Fruit fly (Drosophila melanogaster) whole organism, embryonic: ENCODE results near the gene CG3337.

Experiments
- Bdp1 ChIP-seq: fragments of 200-800 bp; sonication (Bioruptor generic); optimal IDR thresholded peaks from 3 replicates; lab custom pipeline; 2016; ENCODE audit warnings: missing biosample characterization, missing genetic modification characterization
- CG10147 ChIP-seq: fragments of 200-800 bp; sonication (Bioruptor generic); optimal IDR thresholded peaks from 2 replicates; lab custom pipeline; 2019; ENCODE audit warnings: missing biosample characterization, mild to moderate bottlenecking, missing genetic modification characterization, moderate library complexity
- CG10274 ChIP-seq: fragments of 200-800 bp; sonication (Bioruptor generic); optimal IDR thresholded peaks from 3 replicates; lab custom pipeline; 2017; ENCODE audit warnings: missing biosample characterization, mild to moderate bottlenecking, missing genetic modification characterization
- CG11247 ChIP-seq: fragments of 200-800 bp; sonication (Bioruptor generic); IDR thresholded peaks from 2 replicates; pipeline ENCODE4 v1.3.6; 2022; ENCODE audit warnings: missing biosample characterization, missing genetic modification characterization
- CG13123 ChIP-seq: fragments of 200-800 bp; sonication (Bioruptor generic); optimal IDR thresholded peaks from 2 replicates; lab custom pipeline; 2016; ENCODE audit warnings: missing biosample characterization, missing genetic modification characterization
- CG14667 ChIP-seq: fragments of 200-800 bp; sonication (Bioruptor generic); IDR thresholded peaks from 2 replicates; pipeline ENCODE4 v1.3.6; 2022; ENCODE audit warnings: missing biosample characterization, missing genetic modification characterization
- CG15479 ChIP-seq: fragments of 200-800 bp; sonication (Bioruptor generic); optimal IDR thresholded peaks from 3 replicates; lab custom pipeline; 2019; ENCODE audit warnings: missing biosample characterization, mild to moderate bottlenecking, missing genetic modification characterization, moderate library complexity
- CG16813 ChIP-seq: fragments of 200-800 bp; sonication (Bioruptor generic); IDR thresholded peaks from 3 replicates; pipeline ENCODE4 v1.3.6; 2022; ENCODE audit warnings: missing biosample characterization, missing genetic modification characterization; ENCODE audit not compliant: partially characterized antibody
- CG1832 ChIP-seq: fragments of 200-800 bp; sonication (Bioruptor generic); optimal IDR thresholded peaks from 2 replicates; lab custom pipeline; 2017; ENCODE audit warnings: missing biosample characterization, mild to moderate bottlenecking, missing genetic modification characterization, inconsistent platforms
- CG18476 ChIP-seq: fragments of 200-800 bp; sonication (Bioruptor generic); optimal IDR thresholded peaks from 2 replicates; lab custom pipeline; 2016; ENCODE audit warnings: missing biosample characterization, mild to moderate bottlenecking, missing genetic modification characterization
- CG2199 ChIP-seq: fragments of 200-800 bp; sonication (Bioruptor generic); IDR thresholded peaks from 3 replicates; pipeline ENCODE4 v1.3.6; 2022; ENCODE audit warnings: missing biosample characterization, missing genetic modification characterization
- CG2875 ChIP-seq: fragments of 200-800 bp; sonication (Bioruptor generic); optimal IDR thresholded peaks from 2 replicates; lab custom pipeline; 2017; ENCODE audit warnings: missing biosample characterization, mild to moderate bottlenecking, missing genetic modification characterization, missing genetic modification reagents
- CG31224 ChIP-seq: fragments of 200-800 bp; sonication (Bioruptor generic); IDR thresholded peaks from 2 replicates; pipeline ENCODE4 v1.3.6; 2022; ENCODE audit warnings: missing biosample characterization, missing genetic modification characterization
- CG31365 ChIP-seq: fragments of 200-800 bp; sonication (Bioruptor generic); optimal IDR thresholded peaks from 2 replicates; lab custom pipeline; 2018; ENCODE audit warnings: missing biosample characterization, mild to moderate bottlenecking, missing genetic modification characterization
- CG31388 ChIP-seq: fragments of 200-800 bp; sonication (Bioruptor generic); optimal IDR thresholded peaks from 2 replicates; lab custom pipeline; 2016; ENCODE audit warnings: missing biosample characterization, missing genetic modification characterization
- CG33213 ChIP-seq: fragments of 200-800 bp; sonication (Bioruptor generic); optimal IDR thresholded peaks from 3 replicates; lab custom pipeline; 2016; ENCODE audit warnings: missing biosample characterization, missing genetic modification characterization
- CG4328 ChIP-seq: fragments of 200-800 bp; sonication (Bioruptor generic); optimal IDR thresholded peaks from 3 replicates; lab custom pipeline; 2017; ENCODE audit warnings: missing biosample characterization, missing genetic modification reagents, missing genetic modification characterization
- CG6765 ChIP-seq: fragments of 200-800 bp; sonication (Bioruptor generic); optimal IDR thresholded peaks from 3 replicates; lab custom pipeline; 2017; ENCODE audit warnings: missing biosample characterization, mild to moderate bottlenecking, missing genetic modification characterization
- CG8924 ChIP-seq: fragments of 200-800 bp; optimal IDR thresholded peaks from 3 replicates; lab custom pipeline; 2019; ENCODE audit warnings: missing biosample characterization, mild to moderate bottlenecking, missing genetic modification characterization, moderate library complexity
- Dbx ChIP-seq: fragments of 200-800 bp; sonication (Bioruptor generic); IDR thresholded peaks from 3 replicates; pipeline ENCODE4 v1.3.6; 2022; ENCODE audit warnings: missing biosample characterization, missing genetic modification characterization
- HLH54F ChIP-seq: fragments of 200-800 bp; sonication (Bioruptor generic); optimal IDR thresholded peaks from 3 replicates; lab custom pipeline; 2016; ENCODE audit warnings: missing biosample characterization, missing genetic modification characterization
- Hmr ChIP-seq: fragments of 200-800 bp; sonication (Bioruptor generic); optimal IDR thresholded peaks from 3 replicates; lab custom pipeline; 2017; ENCODE audit warnings: mild to moderate bottlenecking, missing biosample characterization, missing genetic modification reagents, missing genetic modification characterization
- Hr39 ChIP-seq: fragments of >200 bp; optimal IDR thresholded peaks from 2 replicates; lab custom pipeline; 2017
- Lim3 ChIP-seq: fragments of 200-800 bp; sonication (Bioruptor generic); IDR thresholded peaks from 2 replicates; pipeline ENCODE4 v1.3.6; 2022; ENCODE audit warnings: missing biosample characterization, missing genetic modification characterization
- MESR4 ChIP-seq: fragments of 200-800 bp; sonication (Bioruptor generic); optimal IDR thresholded peaks from 2 replicates; lab custom pipeline; 2018; ENCODE audit warnings: missing biosample characterization, mild to moderate bottlenecking, missing genetic modification characterization, moderate library complexity
- NC2α ChIP-seq: fragments of 200-800 bp; sonication (Bioruptor generic); optimal IDR thresholded peaks from 2 replicates; lab custom pipeline; 2016; ENCODE audit warnings: missing biosample characterization, missing genetic modification characterization
- Nf-YB ChIP-seq: fragments of 200-800 bp; sonication (Bioruptor generic); optimal IDR thresholded peaks from 3 replicates; lab custom pipeline; 2019; ENCODE audit warnings: missing biosample characterization, mild to moderate bottlenecking, missing genetic modification characterization, moderate library complexity
- Pdp1 ChIP-seq, 2 experiments: fragments of 200-800 bp; sonication (Bioruptor generic); optimal IDR thresholded peaks; 3 replicates each; lab custom pipeline; 2016; ENCODE audit warnings: missing biosample characterization in 2 of 2, missing genetic modification characterization in 2 of 2, mild to moderate bottlenecking in 1 of 2, moderate library complexity in 1 of 2
- az2 ChIP-seq: fragments of 200-800 bp; sonication (Bioruptor generic); optimal IDR thresholded peaks from 3 replicates; lab custom pipeline; 2016; ENCODE audit warnings: missing biosample characterization, missing genetic modification characterization
- chn ChIP-seq: fragments of 200-800 bp; sonication (Bioruptor generic); optimal IDR thresholded peaks from 2 replicates; lab custom pipeline; 2016; ENCODE audit warnings: missing biosample characterization, missing genetic modification characterization
- ftz-f1 ChIP-seq: fragments of 200-800 bp; sonication (Bioruptor generic); optimal IDR thresholded peaks from 2 replicates; lab custom pipeline; 2016; ENCODE audit warnings: missing biosample characterization, missing genetic modification characterization
- gcm ChIP-seq: fragments of 200-800 bp; sonication (Bioruptor generic); optimal IDR thresholded peaks from 2 replicates; lab custom pipeline; 2019; ENCODE audit warnings: missing biosample characterization, mild to moderate bottlenecking, missing genetic modification characterization, moderate library complexity
- gcm2 ChIP-seq: fragments of 200-800 bp; sonication (Bioruptor generic); optimal IDR thresholded peaks from 2 replicates; lab custom pipeline; 2016; ENCODE audit warnings: missing biosample characterization, missing genetic modification characterization
- hth ChIP-seq: fragments of >200 bp; optimal IDR thresholded peaks from 2 replicates; lab custom pipeline; 2017; ENCODE audit warnings: inconsistent platforms
- ind ChIP-seq: fragments of 200-800 bp; sonication (Bioruptor generic); optimal IDR thresholded peaks from 3 replicates; lab custom pipeline; 2016; ENCODE audit warnings: missing biosample characterization, missing genetic modification characterization
- lbe ChIP-seq: fragments of 200-800 bp; sonication (Bioruptor generic); optimal IDR thresholded peaks from 2 replicates; lab custom pipeline; 2016; ENCODE audit warnings: missing biosample characterization, mild to moderate bottlenecking, missing genetic modification characterization
- nom ChIP-seq: fragments of 200-800 bp; sonication (Bioruptor generic); optimal IDR thresholded peaks from 2 replicates; lab custom pipeline; 2017; ENCODE audit warnings: missing biosample characterization, missing genetic modification characterization, mild to moderate bottlenecking, moderate library complexity, missing genetic modification reagents
- onecut ChIP-seq: fragments of 200-800 bp; sonication (Bioruptor generic); IDR thresholded peaks from 2 replicates; pipeline ENCODE4 v1.3.6; 2022; ENCODE audit warnings: missing biosample characterization, missing genetic modification characterization
- org-1 ChIP-seq: fragments of 200-800 bp; sonication (Bioruptor generic); optimal IDR thresholded peaks from 2 replicates; lab custom pipeline; 2017; ENCODE audit warnings: missing biosample characterization, missing genetic modification characterization
- pan ChIP-seq, 4 experiments: fragments of >200 bp in 3 of 4; fragments of 200-800 bp in 1 of 4; sonication (Bioruptor generic) in 1 of 4; optimal IDR thresholded peaks in 3 of 4; IDR thresholded peaks in 1 of 4; 2 replicates each; pipeline versions ENCODE4 v1.3.6 to Lab custom; 2017 to 2022; ENCODE audit warnings: missing biosample characterization in 2 of 4, missing genetic modification characterization in 2 of 4, mixed read lengths in 1 of 4
- ranshi ChIP-seq: fragments of 200-800 bp; sonication (Bioruptor generic); IDR thresholded peaks from 2 replicates; pipeline ENCODE4 v1.3.6; 2022; ENCODE audit warnings: missing biosample characterization, missing genetic modification characterization
- rib ChIP-seq: fragments of 200-800 bp; sonication (Bioruptor generic); IDR thresholded peaks from 2 replicates; pipeline ENCODE4 v1.3.6; 2022; ENCODE audit warnings: missing biosample characterization, missing genetic modification characterization
- ro ChIP-seq: fragments of 200-800 bp; sonication (Bioruptor generic); IDR thresholded peaks from 2 replicates; pipeline ENCODE4 v1.3.6; 2022; ENCODE audit warnings: missing biosample characterization, missing genetic modification characterization
- sim ChIP-seq: fragments of 200-800 bp; sonication (Bioruptor generic); IDR thresholded peaks from 2 replicates; pipeline ENCODE4 v1.3.6; 2022; ENCODE audit warnings: missing biosample characterization, missing genetic modification characterization
- stc ChIP-seq: fragments of 200-800 bp; sonication (Bioruptor generic); IDR thresholded peaks from 2 replicates; pipeline ENCODE4 v1.3.6; 2022; ENCODE audit warnings: missing biosample characterization, missing genetic modification characterization
- tio ChIP-seq: fragments of 200-800 bp; sonication (Bioruptor generic); optimal IDR thresholded peaks from 2 replicates; lab custom pipeline; 2017; ENCODE audit warnings: missing biosample characterization, missing genetic modification characterization, inconsistent platforms
- tup ChIP-seq: fragments of 200-800 bp; sonication (Bioruptor generic); optimal IDR thresholded peaks from 2 replicates; lab custom pipeline; 2016; ENCODE audit warnings: missing biosample characterization, mild to moderate bottlenecking, missing genetic modification characterization, moderate library complexity
- tx ChIP-seq: fragments of 200-800 bp; sonication (Bioruptor generic); optimal IDR thresholded peaks from 2 replicates; lab custom pipeline; 2016; ENCODE audit warnings: missing biosample characterization, missing genetic modification characterization

The CG3337 gene

dm6 chr3R:21187394-21188392 lies 35.7 kb downstream of the CG3337 start (continued):
- TF ChIP-seq gcm, result no peak
- TF ChIP-seq CG31388 (GFP tag; lab: Kevin White, UChicago), result no peak
- no peak for TF ChIP-seq CG10147
- TF ChIP-seq az2, result peak; percentile 0
- TF ChIP-seq CG13123 (GFP tag; lab: Kevin White, UChicago), result no peak
- TF ChIP-seq gcm2 (GFP tag; lab: Kevin White, UChicago), result no peak
- no peak for TF ChIP-seq NC2α (GFP tag; lab: Kevin White, UChicago)
- peak; percentile 34 for TF ChIP-seq org-1 (GFP tag; lab: Kevin White, UChicago)
- no peak for TF ChIP-seq CG16813
- TF ChIP-seq CG8924 (tag; lab: Kevin White, UChicago), result peak; percentile 11
- TF ChIP-seq stc (GFP tag; lab: Robert Waterston, UW), result 0 out of 2 replicates have a peak, but pooled peaks have one; percentile 51
- TF ChIP-seq CG4328 (GFP tag; lab: Kevin White, UChicago), result no peak
- TF ChIP-seq CG1832, result no peak
- TF ChIP-seq tx (GFP tag; lab: Kevin White, UChicago), result no peak
- TF ChIP-seq Lim3 (GFP tag; lab: Robert Waterston, UW), result no peak
- TF ChIP-seq Hr39 (lab: Kevin White, UChicago), result no peak
- TF ChIP-seq lbe (GFP tag; lab: Kevin White, UChicago), result no peak
- no peak for TF ChIP-seq Bdp1 (GFP tag; lab: Kevin White, UChicago)
- no peak for TF ChIP-seq hth (lab: Kevin White, UChicago)
- no peak for TF ChIP-seq tup
- TF ChIP-seq CG2875, result no peak
- TF ChIP-seq CG6765 (GFP tag; lab: Kevin White, UChicago), result no peak
- peak; percentile 61 for TF ChIP-seq tio (GFP tag; lab: Kevin White, UChicago)
- TF ChIP-seq ind (GFP tag; lab: Kevin White, UChicago), result peak; percentile 4
- peak; percentile 28; the same call in 1 of the 2 replicates for TF ChIP-seq onecut (GFP tag; lab: Robert Waterston, UW)
- peak; percentile 44; the same call in 1 of the 2 replicates for TF ChIP-seq CG14667 (GFP tag; lab: Robert Waterston, UW)
- peak; percentile 64 for TF ChIP-seq rib (GFP tag; lab: Robert Waterston, UW)
- TF ChIP-seq CG31224 (GFP tag; lab: Robert Waterston, UW), result no peak
- no peak for TF ChIP-seq ro (GFP tag; lab: Robert Waterston, UW)
- TF ChIP-seq Pdp1 (GFP tag; optimal IDR thresholded peaks at IDR 0.05; lab: Kevin White, UChicago), result peak; percentile 47 to 97
- 0 out of 3 replicates have a peak, but pooled peaks have one; percentile 39 for TF ChIP-seq Dbx (GFP tag; lab: Robert Waterston, UW)
- TF ChIP-seq ftz-f1 (GFP tag; lab: Kevin White, UChicago), result no peak
- TF ChIP-seq CG31365 (tag; lab: Kevin White, UChicago), result no peak
- 0 out of 2 replicates have a peak, but pooled peaks have one; percentile 54 for TF ChIP-seq ranshi (GFP tag; lab: Robert Waterston, UW)
- TF ChIP-seq CG33213 (GFP tag; lab: Kevin White, UChicago), result no peak
- no peak for TF ChIP-seq MESR4 (GFP tag; lab: Kevin White, UChicago)
- no peak for TF ChIP-seq HLH54F (GFP tag; lab: Kevin White, UChicago)
- TF ChIP-seq CG10274 (GFP tag; lab: Kevin White, UChicago), result peak; percentile 11
- TF ChIP-seq chn, result no peak
- TF ChIP-seq CG2199 (GFP tag; lab: Robert Waterston, UW), result peak; percentile 82; the same call in 1 of the 3 replicates
- TF ChIP-seq CG15479 (GFP tag; lab: Kevin White, UChicago), result no peak
- no peak for TF ChIP-seq CG18476 (GFP tag; lab: Kevin White, UChicago)
- no peak for TF ChIP-seq nom (GFP tag; lab: Kevin White, UChicago)
- TF ChIP-seq Hmr (GFP tag; lab: Kevin White, UChicago), result peak; percentile 64
- TF ChIP-seq sim (GFP tag; lab: Robert Waterston, UW), result no peak
- TF ChIP-seq pan (optimal IDR thresholded peaks at IDR 0.05; lab: Kevin White, UChicago), result no peak
- no peak for TF ChIP-seq pan (GFP tag; optimal IDR thresholded peaks at IDR 0.05 in 1 of 2, IDR thresholded peaks at IDR 0.05 in 1 of 2)
- peak; percentile 55; the same call in 1 of the 2 replicates for TF ChIP-seq CG11247 (GFP tag; lab: Robert Waterston, UW)
- TF ChIP-seq Nf-YB (GFP tag; lab: Kevin White, UChicago), result no peak
